Fruit fly (Drosophila melanogaster) whole organism, embryonic: ENCODE results near the gene Atg14.

Source experiments
- Antp ChIP-seq: fragments of 200-800 bp; sonication (Bioruptor generic); optimal IDR thresholded peaks from 3 replicates; lab custom pipeline; 2016; ENCODE audit warnings: missing biosample characterization, missing genetic modification characterization
- Atf6 ChIP-seq: fragments of 200-800 bp; sonication (Bioruptor generic); IDR thresholded peaks from 2 replicates; pipeline ENCODE4 v1.3.6; 2022; ENCODE audit warnings: missing biosample characterization, missing genetic modification characterization
- CG1024 ChIP-seq: fragments of 200-800 bp; sonication (Bioruptor generic); IDR thresholded peaks from 2 replicates; pipeline ENCODE4 v1.3.6; 2022; ENCODE audit warnings: missing biosample characterization, missing genetic modification characterization
- CG11456 ChIP-seq: fragments of 200-800 bp; sonication (Bioruptor generic); IDR thresholded peaks from 3 replicates; pipeline ENCODE4 v1.3.6; 2022; ENCODE audit warnings: missing biosample characterization, missing genetic modification characterization
- CG12659 ChIP-seq: fragments of 200-800 bp; sonication (Bioruptor generic); optimal IDR thresholded peaks from 3 replicates; lab custom pipeline; 2017; ENCODE audit warnings: mild to moderate bottlenecking, missing biosample characterization, missing genetic modification reagents, missing genetic modification characterization
- CG18599 ChIP-seq: fragments of 200-800 bp; sonication (Bioruptor generic); optimal IDR thresholded peaks from 3 replicates; lab custom pipeline; 2017; ENCODE audit warnings: missing biosample characterization, missing genetic modification characterization, mild to moderate bottlenecking, moderate library complexity, missing genetic modification reagents
- CG2202 ChIP-seq: fragments of 200-800 bp; sonication (Bioruptor generic); optimal IDR thresholded peaks from 2 replicates; lab custom pipeline; 2018; ENCODE audit warnings: missing biosample characterization, mild to moderate bottlenecking, missing genetic modification characterization
- CG2875 ChIP-seq: fragments of 200-800 bp; sonication (Bioruptor generic); optimal IDR thresholded peaks from 2 replicates; lab custom pipeline; 2017; ENCODE audit warnings: missing biosample characterization, mild to moderate bottlenecking, missing genetic modification characterization, missing genetic modification reagents
- CG4854 ChIP-seq: fragments of 200-800 bp; sonication (Bioruptor generic); optimal IDR thresholded peaks from 2 replicates; lab custom pipeline; 2016; ENCODE audit warnings: missing biosample characterization, missing genetic modification characterization, inconsistent platforms
- CG5245 ChIP-seq: fragments of 200-800 bp; sonication (Bioruptor generic); optimal IDR thresholded peaks from 3 replicates; lab custom pipeline; 2016; ENCODE audit warnings: missing biosample characterization, missing genetic modification characterization
- CG6175 ChIP-seq: fragments of 200-800 bp; sonication (Bioruptor generic); IDR thresholded peaks from 3 replicates; pipeline ENCODE4 v1.3.6; 2022; ENCODE audit warnings: missing biosample characterization, missing genetic modification characterization
- CG6765 ChIP-seq: fragments of 200-800 bp; sonication (Bioruptor generic); optimal IDR thresholded peaks from 3 replicates; lab custom pipeline; 2017; ENCODE audit warnings: missing biosample characterization, mild to moderate bottlenecking, missing genetic modification characterization
- CG8359 ChIP-seq: fragments of 200-800 bp; sonication (Bioruptor generic); optimal IDR thresholded peaks from 2 replicates; lab custom pipeline; 2017; ENCODE audit warnings: missing biosample characterization, mild to moderate bottlenecking, missing genetic modification characterization, borderline replicate concordance
- CG9932 ChIP-seq: fragments of 200-800 bp; sonication (Bioruptor generic); IDR thresholded peaks from 2 replicates; pipeline ENCODE4 v1.3.6; 2022; ENCODE audit warnings: missing biosample characterization, missing genetic modification characterization
- Camta ChIP-seq: fragments of 200-800 bp; sonication (Bioruptor generic); optimal IDR thresholded peaks from 2 replicates; lab custom pipeline; 2016; ENCODE audit warnings: missing biosample characterization, missing genetic modification characterization
- Doc3 ChIP-seq: fragments of 200-800 bp; sonication (Bioruptor generic); IDR thresholded peaks from 3 replicates; pipeline ENCODE4 v1.3.6; 2022; ENCODE audit warnings: missing biosample characterization, missing genetic modification characterization; ENCODE audit not compliant: partially characterized antibody
- Drgx ChIP-seq: fragments of 200-800 bp; sonication (Bioruptor generic); IDR thresholded peaks from 2 replicates; pipeline ENCODE4 v1.3.6; 2022; ENCODE audit warnings: missing biosample characterization, missing genetic modification characterization
- E2f1 ChIP-seq: fragments of 200-800 bp; sonication (Bioruptor generic); IDR thresholded peaks from 2 replicates; pipeline ENCODE4 v1.3.6; 2022; ENCODE audit warnings: missing biosample characterization, missing genetic modification characterization
- Fer1 ChIP-seq: fragments of 200-800 bp; sonication (Bioruptor generic); optimal IDR thresholded peaks from 2 replicates; lab custom pipeline; 2017; ENCODE audit warnings: missing biosample characterization, mild to moderate bottlenecking, missing genetic modification characterization
- Gug ChIP-seq: fragments of 200-800 bp; sonication (Bioruptor generic); IDR thresholded peaks from 4 replicates; pipeline ENCODE4 v1.3.6; 2022; ENCODE audit warnings: missing biosample characterization, missing genetic modification characterization
- Hr51 ChIP-seq, 2 experiments: fragments of 200-800 bp; sonication (Bioruptor generic); optimal IDR thresholded peaks; 2 replicates in 1 of 2; 3 replicates in 1 of 2; lab custom pipeline; 2016 to 2018; ENCODE audit warnings: missing biosample characterization in 2 of 2, missing genetic modification characterization in 2 of 2, mild to moderate bottlenecking in 1 of 2, moderate library complexity in 1 of 2
- MESR4 ChIP-seq: fragments of 200-800 bp; sonication (Bioruptor generic); optimal IDR thresholded peaks from 2 replicates; lab custom pipeline; 2018; ENCODE audit warnings: missing biosample characterization, mild to moderate bottlenecking, missing genetic modification characterization, moderate library complexity
- Med ChIP-seq: fragments of 200-800 bp; sonication (Bioruptor generic); peaks from one replicate; lab custom pipeline; 2016; ENCODE audit warnings: missing biosample characterization, missing genetic modification characterization, mild to moderate bottlenecking, inconsistent platforms, moderate library complexity
- Oli ChIP-seq: fragments of 200-800 bp; sonication (Bioruptor generic); optimal IDR thresholded peaks from 2 replicates; lab custom pipeline; 2018; ENCODE audit warnings: missing biosample characterization, mild to moderate bottlenecking, missing genetic modification characterization, moderate library complexity
- Optix ChIP-seq: fragments of 200-800 bp; sonication (Bioruptor generic); IDR thresholded peaks from 3 replicates; pipeline ENCODE4 v1.3.6; 2022; ENCODE audit warnings: missing biosample characterization, missing genetic modification characterization
- Ptx1 ChIP-seq: fragments of 200-800 bp; sonication (Bioruptor generic); IDR thresholded peaks from 2 replicates; pipeline ENCODE4 v1.3.6; 2022; ENCODE audit warnings: missing biosample characterization, missing genetic modification characterization
- Rfx ChIP-seq: fragments of 200-800 bp; sonication (Bioruptor generic); IDR thresholded peaks from 2 replicates; pipeline ENCODE4 v1.3.6; 2022; ENCODE audit warnings: missing biosample characterization, missing genetic modification characterization
- Spps ChIP-seq: fragments of 200-800 bp; sonication (Bioruptor generic); optimal IDR thresholded peaks from 2 replicates; lab custom pipeline; 2018; ENCODE audit warnings: missing biosample characterization, mild to moderate bottlenecking, missing genetic modification characterization
- aop ChIP-seq: fragments of 200-800 bp; sonication (Bioruptor generic); IDR thresholded peaks from 2 replicates; pipeline ENCODE4 v1.3.6; 2022; ENCODE audit warnings: missing biosample characterization, missing genetic modification characterization
- bsh ChIP-seq, 2 experiments: fragments of 200-800 bp; sonication (Bioruptor generic); optimal IDR thresholded peaks; 2 replicates each; lab custom pipeline; 2017 to 2018; ENCODE audit warnings: mild to moderate bottlenecking in 2 of 2, missing biosample characterization in 2 of 2, missing genetic modification characterization in 2 of 2, moderate library complexity in 1 of 2
- dmrt99B ChIP-seq: fragments of 200-800 bp; sonication (Bioruptor generic); optimal IDR thresholded peaks from 2 replicates; lab custom pipeline; 2018; ENCODE audit warnings: missing biosample characterization, mild to moderate bottlenecking, missing genetic modification characterization, moderate library complexity
- emc ChIP-seq: fragments of 200-800 bp; sonication (Bioruptor generic); optimal IDR thresholded peaks from 2 replicates; lab custom pipeline; 2016; ENCODE audit warnings: missing biosample characterization, missing genetic modification characterization
- ems ChIP-seq: fragments of 200-800 bp; sonication (Bioruptor generic); optimal IDR thresholded peaks from 3 replicates; lab custom pipeline; 2016; ENCODE audit warnings: missing biosample characterization, missing genetic modification characterization
- esg ChIP-seq: fragments of 200-800 bp; sonication (Bioruptor generic); conservative IDR thresholded peaks from 2 replicates; pipeline ENCODE4 v1.3.6; 2022; ENCODE audit warnings: missing biosample characterization, missing genetic modification characterization
- lab ChIP-seq: fragments of 200-800 bp; sonication (Bioruptor generic); optimal IDR thresholded peaks from 3 replicates; lab custom pipeline; 2017; ENCODE audit warnings: missing biosample characterization, missing genetic modification characterization, mild to moderate bottlenecking, moderate library complexity, missing genetic modification reagents
- nerfin-2 ChIP-seq: fragments of 200-800 bp; sonication (Bioruptor generic); IDR thresholded peaks from 2 replicates; pipeline ENCODE4 v1.3.6; 2022; ENCODE audit warnings: missing biosample characterization, missing genetic modification characterization; ENCODE audit not compliant: partially characterized antibody
- nmo ChIP-seq: fragments of 200-800 bp; sonication (Bioruptor generic); optimal IDR thresholded peaks from 2 replicates; lab custom pipeline; 2018; ENCODE audit warnings: missing biosample characterization, mild to moderate bottlenecking, missing genetic modification characterization, moderate library complexity
- nom ChIP-seq: fragments of 200-800 bp; sonication (Bioruptor generic); optimal IDR thresholded peaks from 2 replicates; lab custom pipeline; 2017; ENCODE audit warnings: missing biosample characterization, missing genetic modification characterization, mild to moderate bottlenecking, moderate library complexity, missing genetic modification reagents
- otp ChIP-seq: fragments of 200-800 bp; sonication (Bioruptor generic); IDR thresholded peaks from 3 replicates; pipeline ENCODE4, ENCODE4 v1.3.6; 2022; ENCODE audit warnings: missing biosample characterization, missing genetic modification characterization
- pnt ChIP-seq: fragments of 200-800 bp; sonication (Bioruptor generic); optimal IDR thresholded peaks from 3 replicates; lab custom pipeline; 2016; ENCODE audit warnings: missing biosample characterization, missing genetic modification characterization
- row ChIP-seq: fragments of 200-800 bp; sonication (Bioruptor generic); IDR thresholded peaks from 3 replicates; pipeline ENCODE4 v1.3.6; 2022; ENCODE audit warnings: missing biosample characterization, missing genetic modification characterization
- sc ChIP-seq, 3 experiments: fragments of >200 bp in 2 of 3; fragments of 200-800 bp in 1 of 3; sonication (Bioruptor generic) in 1 of 3; optimal IDR thresholded peaks; 2 replicates in 2 of 3; 3 replicates in 1 of 3; lab custom pipeline; 2017; ENCODE audit warnings: mild to moderate bottlenecking in 1 of 3, missing biosample characterization in 1 of 3, missing genetic modification characterization in 1 of 3, missing genetic modification reagents in 1 of 3
- sens ChIP-seq: fragments of 200-800 bp; sonication (Bioruptor generic); peaks from one replicate; lab custom pipeline; 2016; ENCODE audit warnings: missing biosample characterization, missing genetic modification characterization
- sens-2 ChIP-seq: fragments of 200-800 bp; sonication (Bioruptor generic); IDR thresholded peaks from 2 replicates; pipeline ENCODE4 v1.3.6; 2022; ENCODE audit warnings: missing biosample characterization, missing genetic modification characterization
- sim ChIP-seq: fragments of 200-800 bp; sonication (Bioruptor generic); IDR thresholded peaks from 2 replicates; pipeline ENCODE4 v1.3.6; 2022; ENCODE audit warnings: missing biosample characterization, missing genetic modification characterization
- slp2 ChIP-seq: fragments of 200-800 bp; sonication (Bioruptor generic); optimal IDR thresholded peaks from 2 replicates; lab custom pipeline; 2016; ENCODE audit warnings: missing biosample characterization, missing genetic modification characterization
- stc ChIP-seq: fragments of 200-800 bp; sonication (Bioruptor generic); IDR thresholded peaks from 2 replicates; pipeline ENCODE4 v1.3.6; 2022; ENCODE audit warnings: missing biosample characterization, missing genetic modification characterization
- tna ChIP-seq: fragments of 200-800 bp; sonication (Bioruptor generic); IDR thresholded peaks from 2 replicates; pipeline ENCODE4 v1.3.6; 2022; ENCODE audit warnings: missing biosample characterization, missing genetic modification characterization; ENCODE audit not compliant: partially characterized antibody

Gene Atg14

DNA sequence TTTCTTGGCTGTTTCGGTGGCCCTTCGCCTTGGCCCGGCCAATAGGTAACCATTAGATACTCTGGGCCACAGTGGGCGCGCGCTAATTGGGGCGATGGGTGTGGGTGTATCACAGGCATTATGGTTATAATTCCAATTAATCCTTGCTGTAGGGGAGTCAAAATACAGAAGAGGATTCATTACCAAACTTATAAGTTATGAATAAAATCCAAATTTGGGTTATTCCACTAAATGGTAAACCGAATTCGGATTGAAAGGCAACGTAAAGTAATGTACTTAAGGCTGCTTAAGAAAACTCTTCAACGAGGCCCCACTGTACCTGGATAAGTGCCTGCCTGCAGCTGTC lies 26.6 kb upstream of the Atg14 start (continued):
- TF ChIP-seq CG4854 (GFP tag; lab: Kevin White, UChicago) (no peak), emc (GFP tag; lab: Kevin White, UChicago) (no peak), CG8359 (peak; percentile 4), CG5245 (GFP tag; lab: Kevin White, UChicago) (no peak), Spps (tag; lab: Kevin White, UChicago) (no peak), aop (GFP tag; lab: Robert Waterston, UW) (no peak), nerfin-2 (GFP tag; lab: Robert Waterston, UW) (no peak), Camta (no peak), MESR4 (no peak), CG6175 (GFP tag; lab: Robert Waterston, UW) (no peak), CG2875 (GFP tag; lab: Kevin White, UChicago) (no peak), tna (GFP tag; lab: Robert Waterston, UW) (no peak), Fer1 (peak; percentile 75), Gug (GFP tag; lab: Robert Waterston, UW) (peak; percentile 65; the same call in 2 of the 4 replicates), E2f1 (GFP tag; lab: Robert Waterston, UW) (peak; percentile 36; the same call in 1 of the 2 replicates), sc (optimal IDR thresholded peaks at IDR 0.05; lab: Kevin White, UChicago) (no peak), sc (GFP tag; optimal IDR thresholded peaks at IDR 0.05; lab: Kevin White, UChicago) (no peak), CG1024 (GFP tag; lab: Robert Waterston, UW) (no peak), sens (no peak), sens-2 (GFP tag; lab: Robert Waterston, UW) (no peak)

dm6 chr3R:29091609-29092008 lies 24.6 kb upstream of the Atg14 start:
- TF ChIP-seq ems (GFP tag; lab: Kevin White, UChicago) (no peak), sens (peak; percentile 29), CG9932 (GFP tag; lab: Robert Waterston, UW) (no peak), dmrt99B (tag; lab: Kevin White, UChicago) (no peak), Med (peak; percentile 15), bsh (GFP tag; optimal IDR thresholded peaks at IDR 0.05; lab: Kevin White, UChicago) (peak in 1 of 2 experiments; percentile 12), Optix (GFP tag; lab: Robert Waterston, UW) (0 out of 3 replicates have a peak, but pooled peaks have one; percentile 17), CG18599 (GFP tag; lab: Kevin White, UChicago) (peak; percentile 51), lab (GFP tag; lab: Kevin White, UChicago) (peak; percentile 9), Doc3 (GFP tag; lab: Robert Waterston, UW) (no peak)

DNA sequence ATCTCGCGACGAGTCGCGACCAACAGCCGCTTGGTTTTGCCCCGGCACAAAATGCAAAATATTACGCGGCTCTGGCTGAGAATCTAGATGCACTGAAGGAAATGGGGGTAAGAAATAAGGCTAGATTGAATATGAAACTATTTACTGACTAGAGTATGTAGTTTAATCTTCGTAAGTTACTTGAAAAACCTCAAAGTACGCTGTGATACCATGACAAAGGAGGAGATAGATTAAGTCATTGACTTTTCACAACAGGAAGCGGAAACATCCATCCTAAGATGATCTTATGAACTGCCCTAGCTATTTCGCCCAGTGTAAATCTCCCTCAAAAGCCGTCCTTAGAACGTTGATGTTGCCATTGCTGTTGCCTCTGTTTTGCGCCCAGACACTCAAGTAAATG lies 22.0 kb upstream of the Atg14 start:
- no peak for TF ChIP-seq CG6765 (GFP tag; lab: Kevin White, UChicago)
- 0 out of 3 replicates have a peak, but pooled peaks have one; percentile 45 for TF ChIP-seq CG11456 (GFP tag; lab: Robert Waterston, UW)
- peak; percentile 58 for TF ChIP-seq CG18599 (GFP tag; lab: Kevin White, UChicago)
- TF ChIP-seq Rfx: no peak
- peak; percentile 6 for TF ChIP-seq nmo
- TF ChIP-seq pnt: no peak
- no peak for TF ChIP-seq sim
- peak; percentile 18 for TF ChIP-seq Oli (tag; lab: Kevin White, UChicago)
- TF ChIP-seq Drgx (GFP tag; lab: Robert Waterston, UW): peak; percentile 60; the same call in 1 of the 2 replicates
- 0 out of 2 replicates have a peak, but pooled peaks have one; percentile 7 for TF ChIP-seq Atf6 (GFP tag; lab: Robert Waterston, UW)
- TF ChIP-seq esg (GFP tag; lab: Robert Waterston, UW): no peak
- no peak for TF ChIP-seq slp2
- TF ChIP-seq stc (GFP tag; lab: Robert Waterston, UW): 0 out of 2 replicates have a peak, but pooled peaks have one; percentile 17
- TF ChIP-seq otp (GFP tag; lab: Robert Waterston, UW): peak; percentile 30; the same call in 1 of the 3 replicates
- peak; percentile 16 for TF ChIP-seq Antp (GFP tag; lab: Kevin White, UChicago)
- no peak for TF ChIP-seq CG12659
- peak; percentile 78 for TF ChIP-seq sens
- TF ChIP-seq CG2202 (tag; lab: Kevin White, UChicago): no peak
- peak; percentile 45; the same call in 1 of the 3 replicates for TF ChIP-seq row (GFP tag; lab: Robert Waterston, UW)
- 0 out of 2 replicates have a peak, but pooled peaks have one; percentile 19 for TF ChIP-seq Ptx1 (GFP tag; lab: Robert Waterston, UW)
- TF ChIP-seq Hr51 (GFP tag; optimal IDR thresholded peaks at IDR 0.05; lab: Kevin White, UChicago): peak in 1 of 2 experiments; percentile 10
- peak; percentile 17 for TF ChIP-seq nom (GFP tag; lab: Kevin White, UChicago)
